Worm (Caenorhabditis elegans): ENCODE results near the gene ins-31.

DNA sequence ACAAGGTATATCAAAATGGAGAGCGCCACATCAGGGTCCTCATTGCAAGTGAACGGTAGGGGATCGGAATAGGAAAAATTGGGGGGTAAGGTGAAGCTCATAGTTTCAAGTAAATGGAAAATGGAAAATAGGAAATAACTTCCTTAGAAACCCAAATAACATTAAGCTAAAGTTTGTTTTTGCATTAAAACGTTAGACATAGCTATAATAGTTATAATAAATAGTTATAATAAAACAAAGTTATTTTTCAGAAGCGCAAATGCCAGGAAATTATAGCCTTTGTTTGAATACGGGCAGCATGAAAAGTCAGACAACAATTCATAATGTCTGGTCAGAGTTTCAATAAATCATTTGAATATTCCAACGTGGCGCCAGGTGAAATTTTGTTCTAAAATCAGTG lies 26.3 kb upstream of the ins-31 start, which contains the start of gene srg-24:
- TF ChIP-seq snpc-4 (tag; optimal IDR thresholded peaks at IDR 0.05) (no peak), drap-1 (GFP tag; optimal IDR thresholded peaks at IDR 0.05) (no peak), nhr-2 (tag; optimal IDR thresholded peaks at IDR 0.05) (no peak), ham-2 (GFP tag; optimal IDR thresholded peaks at IDR 0.05) (no peak), flh-1 (GFP tag; optimal IDR thresholded peaks at IDR 0.05) (no peak), elt-1 (tag; optimal IDR thresholded peaks at IDR 0.05; ENCODE audit: borderline replicate concordance, insufficient read depth) (no peak), unc-62 (GFP tag; optimal IDR thresholded peaks at IDR 0.05) (no peak), hlh-1 (tag; optimal IDR thresholded peaks at IDR 0.05) (no peak), lsy-2 (tag; optimal IDR thresholded peaks at IDR 0.05) (no peak), ztf-11 (tag; optimal IDR thresholded peaks at IDR 0.05) (no peak), ceh-43 (GFP tag; optimal IDR thresholded peaks at IDR 0.05) (no peak), ces-1 (GFP tag; optimal IDR thresholded peaks at IDR 0.05) (no peak), nhr-237 (tag; optimal IDR thresholded peaks at IDR 0.05) (no peak), blmp-1 (tag; optimal IDR thresholded peaks at IDR 0.05) (no peak)

Data from whole organism, mixed stage, embryonic.